Fruit fly (Drosophila melanogaster) whole organism, embryonic: ENCODE measurements around the gene sky.

ENCODE experiments used
- Abd-B ChIP-seq: fragments of 200-800 bp; sonication (Bioruptor generic); optimal IDR thresholded peaks from 2 replicates; lab custom pipeline; 2018; ENCODE audit warnings: missing biosample characterization, mild to moderate bottlenecking, missing genetic modification characterization, moderate library complexity
- Antp ChIP-seq: fragments of 200-800 bp; sonication (Bioruptor generic); optimal IDR thresholded peaks from 3 replicates; lab custom pipeline; 2016; ENCODE audit warnings: missing biosample characterization, missing genetic modification characterization
- CG11093 ChIP-seq: fragments of 200-800 bp; sonication (Bioruptor generic); IDR thresholded peaks from 3 replicates; pipeline ENCODE4 v1.3.6; 2022; ENCODE audit warnings: missing biosample characterization, missing genetic modification characterization
- CG11456 ChIP-seq: fragments of 200-800 bp; sonication (Bioruptor generic); IDR thresholded peaks from 3 replicates; pipeline ENCODE4 v1.3.6; 2022; ENCODE audit warnings: missing biosample characterization, missing genetic modification characterization
- CG11695 ChIP-seq: fragments of 200-800 bp; sonication (Bioruptor generic); IDR thresholded peaks from 3 replicates; pipeline ENCODE4 v1.3.6; 2022; ENCODE audit warnings: missing biosample characterization, missing genetic modification characterization
- CG12659 ChIP-seq: fragments of 200-800 bp; sonication (Bioruptor generic); optimal IDR thresholded peaks from 3 replicates; lab custom pipeline; 2017; ENCODE audit warnings: mild to moderate bottlenecking, missing biosample characterization, missing genetic modification reagents, missing genetic modification characterization
- CG13287 ChIP-seq: fragments of 200-800 bp; sonication (Bioruptor generic); IDR thresholded peaks from 2 replicates; pipeline ENCODE4 v1.3.6; 2022; ENCODE audit warnings: missing biosample characterization, missing genetic modification characterization; ENCODE audit not compliant: partially characterized antibody
- CG13624 ChIP-seq: fragments of 200-800 bp; sonication (Bioruptor generic); optimal IDR thresholded peaks from 2 replicates; lab custom pipeline; 2016; ENCODE audit warnings: missing biosample characterization, missing genetic modification characterization
- CG14441 ChIP-seq: fragments of 200-800 bp; sonication (Bioruptor generic); IDR thresholded peaks from 2 replicates; pipeline ENCODE4 v1.3.6; 2022; ENCODE audit warnings: missing biosample characterization, missing genetic modification characterization
- CG16863 ChIP-seq: fragments of 200-800 bp; sonication (Bioruptor generic); optimal IDR thresholded peaks from 3 replicates; lab custom pipeline; 2016; ENCODE audit warnings: missing biosample characterization, missing genetic modification characterization
- CG18476 ChIP-seq: fragments of 200-800 bp; sonication (Bioruptor generic); optimal IDR thresholded peaks from 2 replicates; lab custom pipeline; 2016; ENCODE audit warnings: missing biosample characterization, mild to moderate bottlenecking, missing genetic modification characterization
- CG2202 ChIP-seq: fragments of 200-800 bp; sonication (Bioruptor generic); optimal IDR thresholded peaks from 2 replicates; lab custom pipeline; 2018; ENCODE audit warnings: missing biosample characterization, mild to moderate bottlenecking, missing genetic modification characterization
- CG2875 ChIP-seq: fragments of 200-800 bp; sonication (Bioruptor generic); optimal IDR thresholded peaks from 2 replicates; lab custom pipeline; 2017; ENCODE audit warnings: missing biosample characterization, mild to moderate bottlenecking, missing genetic modification characterization, missing genetic modification reagents
- CG31365 ChIP-seq: fragments of 200-800 bp; sonication (Bioruptor generic); optimal IDR thresholded peaks from 2 replicates; lab custom pipeline; 2018; ENCODE audit warnings: missing biosample characterization, mild to moderate bottlenecking, missing genetic modification characterization
- CG31441 ChIP-seq: fragments of 200-800 bp; sonication (Bioruptor generic); IDR thresholded peaks from 2 replicates; pipeline ENCODE4 v1.3.6; 2022; ENCODE audit warnings: missing biosample characterization, missing genetic modification characterization
- CG32772 ChIP-seq: fragments of 200-800 bp; sonication (Bioruptor generic); IDR thresholded peaks from 2 replicates; pipeline ENCODE4 v1.3.6; 2022; ENCODE audit warnings: missing biosample characterization, missing genetic modification characterization
- CG4707 ChIP-seq: fragments of 200-800 bp; sonication (Bioruptor generic); optimal IDR thresholded peaks from 2 replicates; lab custom pipeline; 2018; ENCODE audit warnings: missing biosample characterization, mild to moderate bottlenecking, missing genetic modification characterization, moderate library complexity
- CG5953 ChIP-seq: fragments of 200-800 bp; sonication (Bioruptor generic); IDR thresholded peaks from 2 replicates; pipeline ENCODE4 v1.3.6; 2022; ENCODE audit warnings: missing biosample characterization, missing genetic modification characterization
- CG6813 ChIP-seq: fragments of 200-800 bp; sonication (Bioruptor generic); optimal IDR thresholded peaks from 2 replicates; lab custom pipeline; 2017; ENCODE audit warnings: missing biosample characterization, missing genetic modification characterization, mild to moderate bottlenecking, moderate library complexity, missing genetic modification reagents
- CG7271 ChIP-seq: fragments of 200-800 bp; sonication (Bioruptor generic); optimal IDR thresholded peaks from 2 replicates; lab custom pipeline; 2018; ENCODE audit warnings: missing biosample characterization, mild to moderate bottlenecking, missing genetic modification characterization, moderate library complexity
- CG7556 ChIP-seq: fragments of 200-800 bp; sonication (Bioruptor generic); optimal IDR thresholded peaks from 2 replicates; lab custom pipeline; 2017; ENCODE audit warnings: missing biosample characterization, mild to moderate bottlenecking, missing genetic modification characterization
- CG9817 ChIP-seq: fragments of 200-800 bp; sonication (Bioruptor generic); optimal IDR thresholded peaks from 2 replicates; lab custom pipeline; 2018; ENCODE audit warnings: missing biosample characterization, mild to moderate bottlenecking, missing genetic modification characterization, moderate library complexity
- Doc2 ChIP-seq: fragments of 200-800 bp; sonication (Bioruptor generic); IDR thresholded peaks from 2 replicates; pipeline ENCODE4 v1.3.6; 2022; ENCODE audit warnings: missing biosample characterization, missing genetic modification characterization
- Doc3 ChIP-seq: fragments of 200-800 bp; sonication (Bioruptor generic); IDR thresholded peaks from 3 replicates; pipeline ENCODE4 v1.3.6; 2022; ENCODE audit warnings: missing biosample characterization, missing genetic modification characterization; ENCODE audit not compliant: partially characterized antibody
- Hr78 ChIP-seq, 2 experiments: fragments of 200-800 bp in 1 of 2; fragments of >200 bp in 1 of 2; sonication (Bioruptor generic) in 1 of 2; optimal IDR thresholded peaks; 2 replicates each; lab custom pipeline; 2017 to 2019; ENCODE audit warnings: missing biosample characterization in 2 of 2, missing genetic modification characterization in 2 of 2, mild to moderate bottlenecking in 1 of 2, moderate library complexity in 1 of 2
- Kr ChIP-seq: fragments of 200-800 bp; sonication (Bioruptor generic); optimal IDR thresholded peaks from 2 replicates; lab custom pipeline; 2017; ENCODE audit warnings: missing biosample characterization, mild to moderate bottlenecking, missing genetic modification characterization
- Lpt ChIP-seq: fragments of >200 bp; optimal IDR thresholded peaks from 2 replicates; lab custom pipeline; 2018; ENCODE audit warnings: missing biosample characterization, missing genetic modification characterization
- NK7.1 ChIP-seq: fragments of 200-800 bp; sonication (Bioruptor generic); optimal IDR thresholded peaks from 3 replicates; lab custom pipeline; 2016; ENCODE audit warnings: missing biosample characterization, missing genetic modification characterization
- NfI ChIP-seq: fragments of 200-800 bp; sonication (Bioruptor generic); optimal IDR thresholded peaks from 3 replicates; lab custom pipeline; 2018; ENCODE audit warnings: missing biosample characterization, mild to moderate bottlenecking, missing genetic modification characterization, moderate library complexity
- Optix ChIP-seq: fragments of 200-800 bp; sonication (Bioruptor generic); IDR thresholded peaks from 3 replicates; pipeline ENCODE4 v1.3.6; 2022; ENCODE audit warnings: missing biosample characterization, missing genetic modification characterization
- Ptx1 ChIP-seq: fragments of 200-800 bp; sonication (Bioruptor generic); IDR thresholded peaks from 2 replicates; pipeline ENCODE4 v1.3.6; 2022; ENCODE audit warnings: missing biosample characterization, missing genetic modification characterization
- Six4 ChIP-seq: fragments of 200-800 bp; sonication (Bioruptor generic); optimal IDR thresholded peaks from 2 replicates; lab custom pipeline; 2016; ENCODE audit warnings: missing biosample characterization, missing genetic modification characterization
- Sox100B ChIP-seq: fragments of 200-800 bp; sonication (Bioruptor generic); optimal IDR thresholded peaks from 3 replicates; lab custom pipeline; 2018; ENCODE audit warnings: missing biosample characterization, mild to moderate bottlenecking, missing genetic modification characterization
- bsh ChIP-seq, 2 experiments: fragments of 200-800 bp; sonication (Bioruptor generic); optimal IDR thresholded peaks; 2 replicates each; lab custom pipeline; 2017 to 2018; ENCODE audit warnings: mild to moderate bottlenecking in 2 of 2, missing biosample characterization in 2 of 2, missing genetic modification characterization in 2 of 2, moderate library complexity in 1 of 2
- da ChIP-seq: fragments of 200-800 bp; sonication (Bioruptor generic); optimal IDR thresholded peaks from 2 replicates; lab custom pipeline; 2016; ENCODE audit warnings: missing biosample characterization, missing genetic modification characterization
- esg ChIP-seq: fragments of 200-800 bp; sonication (Bioruptor generic); conservative IDR thresholded peaks from 2 replicates; pipeline ENCODE4 v1.3.6; 2022; ENCODE audit warnings: missing biosample characterization, missing genetic modification characterization
- eyg ChIP-seq: fragments of 200-800 bp; sonication (Bioruptor generic); optimal IDR thresholded peaks from 3 replicates; lab custom pipeline; 2016; ENCODE audit warnings: missing biosample characterization, missing genetic modification characterization
- gcm ChIP-seq: fragments of 200-800 bp; sonication (Bioruptor generic); optimal IDR thresholded peaks from 2 replicates; lab custom pipeline; 2019; ENCODE audit warnings: missing biosample characterization, mild to moderate bottlenecking, missing genetic modification characterization, moderate library complexity
- gsb ChIP-seq: fragments of 200-800 bp; sonication (Bioruptor generic); IDR thresholded peaks from 2 replicates; pipeline ENCODE4 v1.3.6; 2022; ENCODE audit warnings: missing biosample characterization, missing genetic modification characterization
- insv ChIP-seq, 2 experiments: fragments of 200-800 bp; sonication (Bioruptor generic); optimal IDR thresholded peaks; 3 replicates each; lab custom pipeline; 2016 to 2018; ENCODE audit warnings: missing biosample characterization in 2 of 2, missing genetic modification characterization in 2 of 2
- org-1 ChIP-seq: fragments of 200-800 bp; sonication (Bioruptor generic); optimal IDR thresholded peaks from 2 replicates; lab custom pipeline; 2017; ENCODE audit warnings: missing biosample characterization, missing genetic modification characterization
- seq ChIP-seq: fragments of 200-800 bp; sonication (Bioruptor generic); IDR thresholded peaks from 2 replicates; pipeline ENCODE4 v1.3.6; 2022; ENCODE audit warnings: missing biosample characterization, missing genetic modification characterization
- sim ChIP-seq: fragments of 200-800 bp; sonication (Bioruptor generic); IDR thresholded peaks from 2 replicates; pipeline ENCODE4 v1.3.6; 2022; ENCODE audit warnings: missing biosample characterization, missing genetic modification characterization
- sna ChIP-seq: fragments of 200-800 bp; sonication (Bioruptor generic); IDR thresholded peaks from 2 replicates; pipeline ENCODE4 v1.3.6; 2022; ENCODE audit warnings: missing biosample characterization, missing genetic modification characterization; ENCODE audit not compliant: partially characterized antibody
- so ChIP-seq: fragments of 200-800 bp; sonication (Bioruptor generic); IDR thresholded peaks from 3 replicates; pipeline ENCODE4 v1.3.6; 2022; ENCODE audit warnings: missing biosample characterization, missing genetic modification characterization
- trh ChIP-seq: fragments of 200-800 bp; sonication (Bioruptor generic); optimal IDR thresholded peaks from 2 replicates; lab custom pipeline; 2016; ENCODE audit warnings: missing biosample characterization, missing genetic modification characterization
- twi ChIP-seq: fragments of 200-800 bp; optimal IDR thresholded peaks from 2 replicates; lab custom pipeline; 2019; ENCODE audit warnings: missing biosample characterization, mild to moderate bottlenecking, missing genetic modification characterization, moderate library complexity
- tx ChIP-seq: fragments of 200-800 bp; sonication (Bioruptor generic); optimal IDR thresholded peaks from 2 replicates; lab custom pipeline; 2016; ENCODE audit warnings: missing biosample characterization, missing genetic modification characterization
- unpg ChIP-seq: fragments of 200-800 bp; sonication (Bioruptor generic); optimal IDR thresholded peaks from 3 replicates; lab custom pipeline; 2018; ENCODE audit warnings: missing biosample characterization, mild to moderate bottlenecking, missing genetic modification characterization, moderate library complexity
- wor ChIP-seq: fragments of 200-800 bp; sonication (Bioruptor generic); IDR thresholded peaks from 2 replicates; pipeline ENCODE4 v1.3.6; 2022; ENCODE audit warnings: missing biosample characterization, missing genetic modification characterization

Gene sky

DNA sequence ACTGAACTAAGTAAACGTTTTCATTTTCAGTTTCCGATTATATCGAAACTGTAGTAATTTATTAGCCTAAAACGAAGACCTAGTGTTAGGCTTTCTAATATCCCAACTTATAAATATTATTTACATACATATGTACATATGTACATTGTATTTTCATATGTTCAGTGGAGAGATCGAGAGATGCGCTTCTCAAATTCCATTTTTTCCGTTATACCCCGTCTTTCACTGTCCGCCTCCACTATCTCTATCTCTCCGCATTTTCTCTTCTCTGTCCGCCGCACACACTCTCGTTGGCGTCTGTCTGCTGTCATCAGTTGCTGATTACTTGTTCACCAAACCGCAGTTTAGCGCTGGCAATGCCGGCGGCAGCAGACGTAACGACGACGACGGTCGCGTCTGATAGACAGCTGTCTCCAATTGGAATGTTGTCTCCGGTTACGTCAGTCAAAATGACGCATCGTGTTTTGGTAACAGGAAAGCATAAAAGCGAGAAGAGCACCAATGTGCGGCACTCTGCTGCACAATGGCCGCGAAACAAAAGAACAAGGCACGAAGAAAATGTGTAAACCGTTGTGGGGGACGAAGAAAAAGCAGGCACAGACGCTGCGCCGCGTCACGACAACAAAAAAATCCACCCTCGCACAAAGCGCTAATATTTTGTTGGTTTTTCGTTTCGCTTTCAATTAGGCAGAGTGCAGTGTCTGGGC, 96.1 kb downstream of the sky start, which contains the start of gene CG9331 (continued):
- TF ChIP-seq CG13287 (GFP tag; lab: Robert Waterston, UW) = peak; percentile 33; the same call in 1 of the 2 replicates
- TF ChIP-seq CG7271 (tag; lab: Kevin White, UChicago) = no peak
- no peak for TF ChIP-seq CG11456 (GFP tag; lab: Robert Waterston, UW)
- no peak for TF ChIP-seq tx (GFP tag; lab: Kevin White, UChicago)
- TF ChIP-seq Kr (GFP tag; lab: Kevin White, UChicago) = no peak
- no peak for TF ChIP-seq CG12659
- TF ChIP-seq insv (GFP tag; optimal IDR thresholded peaks at IDR 0.05; lab: Kevin White, UChicago) = peak in 1 of 2 experiments; percentile 90
- TF ChIP-seq CG2875 (GFP tag; lab: Kevin White, UChicago) = no peak
- TF ChIP-seq gcm (GFP tag; lab: Kevin White, UChicago) = peak; percentile 50
- no peak for TF ChIP-seq gsb
- no peak for TF ChIP-seq CG32772 (GFP tag; lab: Robert Waterston, UW)
- TF ChIP-seq eyg (GFP tag; lab: Kevin White, UChicago) = no peak
- TF ChIP-seq CG11093 (GFP tag; lab: Robert Waterston, UW) = no peak
- TF ChIP-seq esg (GFP tag; lab: Robert Waterston, UW) = no peak
- TF ChIP-seq CG6813 (GFP tag; lab: Kevin White, UChicago) = peak; percentile 38
- TF ChIP-seq bsh (GFP tag; optimal IDR thresholded peaks at IDR 0.05; lab: Kevin White, UChicago) = no peak
- TF ChIP-seq da = no peak
- TF ChIP-seq Doc3 (GFP tag; lab: Robert Waterston, UW) = no peak; the same call in 2 of the 3 replicates
- peak; percentile 37 for TF ChIP-seq CG4707 (GFP tag; lab: Kevin White, UChicago)
- no peak for TF ChIP-seq Ptx1 (GFP tag; lab: Robert Waterston, UW)
- no peak for TF ChIP-seq CG16863 (GFP tag; lab: Kevin White, UChicago)
- no peak for TF ChIP-seq CG9817 (tag; lab: Kevin White, UChicago)
- TF ChIP-seq CG31365 (tag; lab: Kevin White, UChicago) = no peak
- no peak for TF ChIP-seq seq (GFP tag; lab: Robert Waterston, UW)
- peak; percentile 93 for TF ChIP-seq CG18476 (GFP tag; lab: Kevin White, UChicago)
- no peak for TF ChIP-seq Abd-B (GFP tag; lab: Kevin White, UChicago)
- TF ChIP-seq CG7556 = no peak
- TF ChIP-seq Hr78 (GFP tag; optimal IDR thresholded peaks at IDR 0.05; lab: Kevin White, UChicago) = no peak
- no peak for TF ChIP-seq Six4 (GFP tag; lab: Kevin White, UChicago)
- TF ChIP-seq trh = no peak
- no peak for TF ChIP-seq NfI
- TF ChIP-seq CG31441 (GFP tag; lab: Robert Waterston, UW) = no peak
- TF ChIP-seq CG11695 = no peak
- no peak for TF ChIP-seq twi (tag; lab: Kevin White, UChicago)
- TF ChIP-seq wor (GFP tag; lab: Robert Waterston, UW) = no peak
- TF ChIP-seq Antp = no peak
- 0 out of 2 replicates have a peak, but pooled peaks have one; percentile 3 for TF ChIP-seq CG5953 (GFP tag; lab: Robert Waterston, UW)
- no peak for TF ChIP-seq CG13624 (GFP tag; lab: Kevin White, UChicago)
- TF ChIP-seq NK7.1 (GFP tag; lab: Kevin White, UChicago) = no peak
- no peak for TF ChIP-seq Doc2 (GFP tag; lab: Robert Waterston, UW)
- TF ChIP-seq sim (GFP tag; lab: Robert Waterston, UW) = no peak
- no peak for TF ChIP-seq Lpt (GFP tag; lab: Kevin White, UChicago)
- TF ChIP-seq sna (GFP tag; lab: Robert Waterston, UW) = peak; percentile 54; the same call in 1 of the 2 replicates
- no peak for TF ChIP-seq Sox100B
- TF ChIP-seq Optix (GFP tag; lab: Robert Waterston, UW) = no peak
- TF ChIP-seq unpg (GFP tag; lab: Kevin White, UChicago) = no peak
- no peak for TF ChIP-seq CG2202
- peak; percentile 72; the same call in 1 of the 3 replicates for TF ChIP-seq so (GFP tag; lab: Robert Waterston, UW)
- TF ChIP-seq CG14441 = no peak
- no peak for TF ChIP-seq org-1
